Fruit fly (Drosophila melanogaster) whole organism, pupa: ENCODE results near the gene CG34117.
A peak's percentile ranks its signal among the peaks of the same experiment; 100 is the strongest.

Experiments used
- CG10348 ChIP-seq: fragments of 200-800 bp; sonication (Bioruptor generic); IDR thresholded peaks from 2 replicates; pipeline ENCODE4 v1.3.6; 2022; ENCODE audit warnings: missing biosample characterization, missing genetic modification characterization
- CG12605 ChIP-seq: fragments of 200-800 bp; sonication (Bioruptor generic); IDR thresholded peaks from 2 replicates; pipeline ENCODE4 v1.3.6; 2022; ENCODE audit warnings: missing biosample characterization, missing genetic modification characterization
- CG13204 ChIP-seq: fragments of 200-800 bp; sonication (Bioruptor generic); optimal IDR thresholded peaks from 2 replicates; lab custom pipeline; 2018; ENCODE audit warnings: missing biosample characterization, mild to moderate bottlenecking, missing genetic modification characterization, moderate library complexity
- CG14655 ChIP-seq: fragments of 200-800 bp; sonication (Bioruptor generic); optimal IDR thresholded peaks from 3 replicates; lab custom pipeline; 2017; ENCODE audit warnings: mild to moderate bottlenecking, missing biosample characterization, missing genetic modification reagents, missing genetic modification characterization
- CG15710 ChIP-seq: fragments of 200-800 bp; sonication (Bioruptor generic); optimal IDR thresholded peaks from 2 replicates; lab custom pipeline; 2018; ENCODE audit warnings: missing biosample characterization, mild to moderate bottlenecking, missing genetic modification characterization, moderate library complexity
- CG17806 ChIP-seq: fragments of 200-800 bp; sonication (Bioruptor generic); optimal IDR thresholded peaks from 2 replicates; lab custom pipeline; 2018; ENCODE audit warnings: missing biosample characterization, mild to moderate bottlenecking, missing genetic modification characterization, moderate library complexity
- CG32121 ChIP-seq: fragments of 200-800 bp; sonication (Bioruptor generic); IDR thresholded peaks from 2 replicates; pipeline ENCODE4 v1.3.6; 2022; ENCODE audit warnings: missing biosample characterization, missing genetic modification characterization
- CG34367 ChIP-seq: fragments of 200-800 bp; sonication (Bioruptor generic); optimal IDR thresholded peaks from 2 replicates; lab custom pipeline; 2018; ENCODE audit warnings: missing biosample characterization, mild to moderate bottlenecking, missing genetic modification characterization
- CG4496 ChIP-seq: fragments of 200-800 bp; sonication (Bioruptor generic); IDR thresholded peaks from 3 replicates; pipeline ENCODE4 v1.3.6; 2022; ENCODE audit warnings: missing biosample characterization, missing genetic modification characterization
- CG8159 ChIP-seq: fragments of 200-800 bp; sonication (Bioruptor generic); optimal IDR thresholded peaks from 3 replicates; lab custom pipeline; 2018; ENCODE audit warnings: missing biosample characterization, mild to moderate bottlenecking, missing genetic modification characterization, moderate library complexity
- CG8301 ChIP-seq: fragments of 200-800 bp; sonication (Bioruptor generic); optimal IDR thresholded peaks from 2 replicates; lab custom pipeline; 2018; ENCODE audit warnings: missing biosample characterization, mild to moderate bottlenecking, missing genetic modification characterization
- CG9948 ChIP-seq: fragments of 200-800 bp; sonication (Bioruptor generic); optimal IDR thresholded peaks from 2 replicates; lab custom pipeline; 2018; ENCODE audit warnings: missing biosample characterization, mild to moderate bottlenecking, missing genetic modification characterization, moderate library complexity
- D1 ChIP-seq: fragments of 200-800 bp; sonication (Bioruptor generic); optimal IDR thresholded peaks from 2 replicates; lab custom pipeline; 2018; ENCODE audit warnings: missing biosample characterization, mild to moderate bottlenecking, missing genetic modification characterization, moderate library complexity
- EcR ChIP-seq: fragments of 200-800 bp; sonication (Bioruptor generic); optimal IDR thresholded peaks from 3 replicates; lab custom pipeline; 2019; ENCODE audit warnings: missing biosample characterization, missing genetic modification characterization, mild to moderate bottlenecking, moderate library complexity, missing genetic modification reagents
- Ets98B ChIP-seq: fragments of 200-800 bp; sonication (Bioruptor generic); IDR thresholded peaks from 2 replicates; pipeline ENCODE4 v1.3.6; 2022; ENCODE audit warnings: missing biosample characterization, missing genetic modification characterization
- Pif1A ChIP-seq: fragments of 200-800 bp; sonication (Bioruptor generic); optimal IDR thresholded peaks from 3 replicates; lab custom pipeline; 2016; ENCODE audit warnings: missing biosample characterization, missing genetic modification characterization
- Pif1B ChIP-seq: fragments of 200-800 bp; sonication (Bioruptor generic); optimal IDR thresholded peaks from 3 replicates; lab custom pipeline; 2016; ENCODE audit warnings: missing biosample characterization, missing genetic modification characterization
- Snoo ChIP-seq: fragments of 200-800 bp; sonication (Bioruptor generic); optimal IDR thresholded peaks from 3 replicates; lab custom pipeline; 2017; ENCODE audit warnings: missing biosample characterization, mild to moderate bottlenecking, missing genetic modification characterization, inconsistent platforms
- fd96Ca ChIP-seq: fragments of 200-800 bp; sonication (Bioruptor generic); IDR thresholded peaks from 3 replicates; pipeline ENCODE4 v1.3.6; 2022; ENCODE audit warnings: missing biosample characterization, missing genetic modification characterization
- gl ChIP-seq: fragments of 200-800 bp; sonication (Bioruptor generic); optimal IDR thresholded peaks from 2 replicates; lab custom pipeline; 2018; ENCODE audit warnings: missing biosample characterization, mild to moderate bottlenecking, missing genetic modification characterization
- rn ChIP-seq: fragments of 200-800 bp; sonication (Bioruptor generic); IDR thresholded peaks from 2 replicates; pipeline ENCODE4 v1.3.6; 2022; ENCODE audit warnings: missing biosample characterization, missing genetic modification characterization

The CG34117 gene

dm6 chr3R:9392421-9392820, 7.4 kb downstream of the CG34117 start:
- peak; percentile 23 for TF ChIP-seq EcR
- TF ChIP-seq CG32121, result no peak

dm6 chr3R:9390201-9390600, 9.7 kb downstream of the CG34117 start:
- TF ChIP-seq CG4496 (no peak), CG32121 (no peak)

dm6 chr3R:9388972-9389371, 10.9 kb downstream of the CG34117 start:
- TF ChIP-seq CG15710 (tag; lab: Kevin White, UChicago) (peak; percentile 51), CG34367 (tag; lab: Kevin White, UChicago) (peak; percentile 53), EcR (peak; percentile 85), CG32121 (peak; percentile 39), CG14655 (GFP tag; lab: Kevin White, UChicago) (peak; percentile 50), rn (GFP tag; lab: Robert Waterston, UW) (no peak), fd96Ca (GFP tag; lab: Robert Waterston, UW) (no peak), CG4496 (peak; percentile 63; the same call in 1 of the 3 replicates), Ets98B (GFP tag; lab: Robert Waterston, UW) (peak; percentile 49), D1 (tag; lab: Kevin White, UChicago) (no peak), CG9948 (tag; lab: Kevin White, UChicago) (peak; percentile 6), CG8301 (tag; lab: Kevin White, UChicago) (peak; percentile 16), Pif1B (peak; percentile 53), CG8159 (tag; lab: Kevin White, UChicago) (peak; percentile 56), Snoo (tag; lab: Kevin White, UChicago) (no peak), CG10348 (no peak), gl (tag; lab: Kevin White, UChicago) (peak; percentile 88), CG13204 (GFP tag; lab: Kevin White, UChicago) (peak; percentile 82), Pif1A (GFP tag; lab: Kevin White, UChicago) (peak; percentile 61), CG17806 (tag; lab: Kevin White, UChicago) (peak; percentile 45), CG12605 (GFP tag; lab: Robert Waterston, UW) (peak; percentile 58)

dm6 chr3R:9388321-9388720, 11.5 kb downstream of the CG34117 start:
- no peak for TF ChIP-seq D1 (tag; lab: Kevin White, UChicago)
- no peak for TF ChIP-seq EcR
- no peak for TF ChIP-seq CG34367 (tag; lab: Kevin White, UChicago)
- TF ChIP-seq CG14655 (GFP tag; lab: Kevin White, UChicago), result no peak
- no peak for TF ChIP-seq rn (GFP tag; lab: Robert Waterston, UW)
- no peak for TF ChIP-seq Pif1A (GFP tag; lab: Kevin White, UChicago)
- no peak for TF ChIP-seq CG13204 (GFP tag; lab: Kevin White, UChicago)
- no peak for TF ChIP-seq CG8159 (tag; lab: Kevin White, UChicago)
- TF ChIP-seq CG8301 (tag; lab: Kevin White, UChicago), result no peak

dm6 chr3R:9387634-9388033, 12.2 kb downstream of the CG34117 start:
- TF ChIP-seq EcR, result peak; percentile 71
- TF ChIP-seq fd96Ca (GFP tag; lab: Robert Waterston, UW), result no peak
- no peak for TF ChIP-seq CG4496
- no peak for TF ChIP-seq rn (GFP tag; lab: Robert Waterston, UW)
- no peak for TF ChIP-seq CG9948 (tag; lab: Kevin White, UChicago)
- no peak for TF ChIP-seq D1 (tag; lab: Kevin White, UChicago)
- no peak for TF ChIP-seq CG12605 (GFP tag; lab: Robert Waterston, UW)

- TF ChIP-seq Pif1B (no peak), D1 (tag; lab: Kevin White, UChicago) (no peak), CG4496 (peak; percentile 65), Pif1A (GFP tag; lab: Kevin White, UChicago) (no peak), CG8301 (tag; lab: Kevin White, UChicago) (peak; percentile 14), CG32121 (peak; percentile 23; the same call in 1 of the 2 replicates), CG15710 (tag; lab: Kevin White, UChicago) (no peak), Snoo (tag; lab: Kevin White, UChicago) (no peak), CG14655 (GFP tag; lab: Kevin White, UChicago) (no peak), CG9948 (tag; lab: Kevin White, UChicago) (no peak), CG13204 (GFP tag; lab: Kevin White, UChicago) (no peak), gl (tag; lab: Kevin White, UChicago) (no peak), CG10348 (no peak), fd96Ca (GFP tag; lab: Robert Waterston, UW) (no peak), CG8159 (tag; lab: Kevin White, UChicago) (no peak), rn (GFP tag; lab: Robert Waterston, UW) (no peak), EcR (no peak), CG17806 (tag; lab: Kevin White, UChicago) (no peak), CG34367 (tag; lab: Kevin White, UChicago) (no peak), Ets98B (GFP tag; lab: Robert Waterston, UW) (peak; percentile 57), CG12605 (GFP tag; lab: Robert Waterston, UW) (0 out of 2 replicates have a peak, but pooled peaks have one; percentile 32)
Observed at dm6 chr3R:9385987-9386386, 13.9 kb downstream of the CG34117 start.

dm6 chr3R:9380970-9381369, 18.9 kb downstream of the CG34117 start:
- peak; percentile 27; the same call in 1 of the 2 replicates for TF ChIP-seq CG12605 (GFP tag; lab: Robert Waterston, UW)
- peak; percentile 62 for TF ChIP-seq CG13204 (GFP tag; lab: Kevin White, UChicago)
- no peak for TF ChIP-seq rn (GFP tag; lab: Robert Waterston, UW)
- TF ChIP-seq D1 (tag; lab: Kevin White, UChicago), result no peak
- TF ChIP-seq CG17806 (tag; lab: Kevin White, UChicago), result no peak
- no peak; the same call in 1 of the 2 replicates for TF ChIP-seq Ets98B (GFP tag; lab: Robert Waterston, UW)
- no peak for TF ChIP-seq CG8301 (tag; lab: Kevin White, UChicago)
- TF ChIP-seq CG10348, result no peak
- peak; percentile 35 for TF ChIP-seq CG15710 (tag; lab: Kevin White, UChicago)
- no peak for TF ChIP-seq Pif1A (GFP tag; lab: Kevin White, UChicago)
- peak; percentile 44 for TF ChIP-seq gl (tag; lab: Kevin White, UChicago)
- 0 out of 3 replicates have a peak, but pooled peaks have one; percentile 31 for TF ChIP-seq fd96Ca (GFP tag; lab: Robert Waterston, UW)
- TF ChIP-seq Pif1B, result peak; percentile 8
- TF ChIP-seq CG34367 (tag; lab: Kevin White, UChicago), result peak; percentile 4
- no peak for TF ChIP-seq CG9948 (tag; lab: Kevin White, UChicago)
- TF ChIP-seq CG4496, result peak; percentile 63; the same call in 2 of the 3 replicates
- peak; percentile 34 for TF ChIP-seq CG8159 (tag; lab: Kevin White, UChicago)
- TF ChIP-seq Snoo (tag; lab: Kevin White, UChicago), result no peak
- no peak for TF ChIP-seq CG32121
- TF ChIP-seq EcR, result peak; percentile 43
- no peak for TF ChIP-seq CG14655 (GFP tag; lab: Kevin White, UChicago)
